Fruit fly (Drosophila melanogaster): ENCODE measurements around the gene CG34277.

CG34277 gene

DNA sequence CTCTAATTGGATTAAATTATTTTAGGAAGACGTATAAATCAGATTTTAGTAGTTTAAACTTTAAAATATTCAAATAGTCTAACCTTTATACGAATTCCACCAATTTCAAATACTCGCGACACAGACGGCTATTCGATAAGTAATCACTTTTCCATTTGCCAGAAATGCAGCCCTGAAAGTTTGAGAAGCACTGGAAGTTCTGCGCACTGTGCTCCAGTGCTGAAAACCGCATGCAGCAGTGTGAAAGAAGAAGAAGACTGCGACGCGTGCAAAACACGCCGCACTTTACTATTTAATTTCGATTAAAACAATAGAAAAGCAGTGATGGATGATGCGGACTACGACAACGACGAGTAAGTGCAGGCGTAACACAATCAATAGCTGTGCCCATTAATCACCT lies 2.2 kb downstream of the CG34277 start, which contains the start of gene Polr2F (continued):
- TF ChIP-seq Doc2 (GFP tag; IDR thresholded peaks at IDR 0.05) = no peak
- no peak for TF ChIP-seq Hmx (GFP tag; optimal IDR thresholded peaks at IDR 0.05)
- peak; percentile 82 for TF ChIP-seq CG18599 (GFP tag; optimal IDR thresholded peaks at IDR 0.05)
- peak; percentile 69 for TF ChIP-seq CG3281 (GFP tag; optimal IDR thresholded peaks at IDR 0.05)
- TF ChIP-seq Sry-β (GFP tag; optimal IDR thresholded peaks at IDR 0.05) = peak; percentile 34
- TF ChIP-seq chm (GFP tag; IDR thresholded peaks at IDR 0.05) = peak; percentile 69
- no peak for TF ChIP-seq zf30C (GFP tag; optimal IDR thresholded peaks at IDR 0.05)
- peak; percentile 44 for TF ChIP-seq CTCF (GFP tag; optimal IDR thresholded peaks at IDR 0.05)
- TF ChIP-seq Hsf (GFP tag; optimal IDR thresholded peaks at IDR 0.05) = peak; percentile 92
- TF ChIP-seq CG15011 (GFP tag; optimal IDR thresholded peaks at IDR 0.05) = no peak
- TF ChIP-seq ind (GFP tag; optimal IDR thresholded peaks at IDR 0.05) = peak; percentile 91
- peak; percentile 45 to 94 for TF ChIP-seq Hr51 (GFP tag; optimal IDR thresholded peaks at IDR 0.05)
- TF ChIP-seq bigmax (GFP tag; optimal IDR thresholded peaks at IDR 0.05) = peak; percentile 68
- TF ChIP-seq CG12391 (tag; optimal IDR thresholded peaks at IDR 0.05) = peak; percentile 79
- TF ChIP-seq CG14710 (tag; optimal IDR thresholded peaks at IDR 0.05) = peak; percentile 84
- peak; percentile 97 for TF ChIP-seq zfh2 (GFP tag; optimal IDR thresholded peaks at IDR 0.05)
- TF ChIP-seq CG7271 (tag; optimal IDR thresholded peaks at IDR 0.05) = no peak
- TF ChIP-seq ems (GFP tag; optimal IDR thresholded peaks at IDR 0.05) = peak; percentile 90
- no peak for TF ChIP-seq org-1 (GFP tag; optimal IDR thresholded peaks at IDR 0.05)
- TF ChIP-seq Sin3A (optimal IDR thresholded peaks at IDR 0.05) = peak; percentile 55
- peak; percentile 63 for TF ChIP-seq sima (GFP tag; optimal IDR thresholded peaks at IDR 0.05)
- peak; percentile 36; the same call in 1 of the 2 replicates for TF ChIP-seq unc-4 (GFP tag; IDR thresholded peaks at IDR 0.05; ENCODE audit: partially characterized antibody)
- TF ChIP-seq CG30403 (GFP tag; optimal IDR thresholded peaks at IDR 0.05) = peak; percentile 89
- peak; percentile 41; the same call in 1 of the 3 replicates for TF ChIP-seq CG7963 (GFP tag; IDR thresholded peaks at IDR 0.05; ENCODE audit: partially characterized antibody)
- peak; percentile 51; the same call in 1 of the 2 replicates for TF ChIP-seq CG5953 (GFP tag; IDR thresholded peaks at IDR 0.05)
- TF ChIP-seq CG43689 (GFP tag; IDR thresholded peaks at IDR 0.05) = no peak
- TF ChIP-seq ara (GFP tag; IDR thresholded peaks at IDR 0.05) = peak; percentile 36; the same call in 1 of the 2 replicates
- peak; percentile 26 for TF ChIP-seq btn (GFP tag; optimal IDR thresholded peaks at IDR 0.05)
- no peak for TF ChIP-seq run (tag; optimal IDR thresholded peaks at IDR 0.05)
- peak; percentile 90 for TF ChIP-seq NfI (GFP tag; optimal IDR thresholded peaks at IDR 0.05)
- TF ChIP-seq Sox100B (GFP tag; optimal IDR thresholded peaks at IDR 0.05) = no peak
- TF ChIP-seq Dref (GFP tag; IDR thresholded peaks at IDR 0.05) = peak; percentile 93
- peak; percentile 58 for TF ChIP-seq scrt (GFP tag; optimal IDR thresholded peaks at IDR 0.05)
- TF ChIP-seq CG7556 (GFP tag; optimal IDR thresholded peaks at IDR 0.05) = peak; percentile 64
- TF ChIP-seq ci (GFP tag; IDR thresholded peaks at IDR 0.05) = peak; percentile 89
- peak; percentile 65; the same call in 1 of the 2 replicates for TF ChIP-seq amos (GFP tag; IDR thresholded peaks at IDR 0.05; ENCODE audit: partially characterized antibody)
- no peak for TF ChIP-seq sqz (GFP tag; optimal IDR thresholded peaks at IDR 0.05)
- no peak for TF ChIP-seq stc (GFP tag; IDR thresholded peaks at IDR 0.05)
- TF ChIP-seq D19B (GFP tag; optimal IDR thresholded peaks at IDR 0.05) = peak; percentile 49
- TF ChIP-seq Blimp-1 (GFP tag; optimal IDR thresholded peaks at IDR 0.05) = peak; percentile 51
- peak; percentile 92 for TF ChIP-seq CG9609 (GFP tag; optimal IDR thresholded peaks at IDR 0.05)
- peak; percentile 55 for TF ChIP-seq Mes4 (GFP tag; optimal IDR thresholded peaks at IDR 0.05)
- peak; percentile 79 for TF ChIP-seq CG8089 (GFP tag; optimal IDR thresholded peaks at IDR 0.05)
- TF ChIP-seq bab2 (GFP tag; optimal IDR thresholded peaks at IDR 0.05) = peak; percentile 90
- peak; percentile 92 for TF ChIP-seq her (GFP tag; optimal IDR thresholded peaks at IDR 0.05)
- peak; percentile 29 for TF ChIP-seq CG6683 (GFP tag; optimal IDR thresholded peaks at IDR 0.05)
- TF ChIP-seq CG12942 (GFP tag; optimal IDR thresholded peaks at IDR 0.05) = peak; percentile 88
- peak; percentile 32 for TF ChIP-seq wek (GFP tag; optimal IDR thresholded peaks at IDR 0.05)
- TF ChIP-seq CG2116 (GFP tag; optimal IDR thresholded peaks at IDR 0.05) = peak; percentile 100
- TF ChIP-seq MESR4 (GFP tag; optimal IDR thresholded peaks at IDR 0.05) = peak; percentile 97
- TF ChIP-seq MTF-1 (GFP tag; optimal IDR thresholded peaks at IDR 0.05; ENCODE audit: borderline replicate concordance) = peak; percentile 89
